Worm (Caenorhabditis elegans) whole organism, L4 larva: ENCODE data around the gene D2024.1.
"Not testable (repeated sequence)": the region's sequence is repeated elsewhere in the genome, so short reads cannot be mapped to it uniquely, and the experiment has no call there.

Source experiments
- F26F4.8 ChIP-seq: fragments of 200-800 bp; sonication (Bioruptor generic); conservative IDR thresholded peaks from 2 replicates; pipeline ENCODE4 v1.3.6; 2022; ENCODE audit warnings: missing genetic modification characterization, missing compliant biosample characterization
- F49E8.2 ChIP-seq: sonication (generic microtip); optimal IDR thresholded peaks from 2 replicates; lab custom pipeline; 2016; ENCODE audit warnings: missing compliant biosample characterization, mild to moderate bottlenecking, missing genetic modification characterization, borderline replicate concordance
- ZK337.2 ChIP-seq: fragments of 200-800 bp; sonication (Bioruptor generic); IDR thresholded peaks from 2 replicates; pipeline ENCODE4 v1.3.6; 2022; ENCODE audit warnings: missing genetic modification reagents, missing genetic modification characterization, missing compliant biosample characterization
- ZK546.5 ChIP-seq, 2 experiments: sonication (generic microtip); optimal IDR thresholded peaks; 2 replicates each; lab custom pipeline; 2017; ENCODE audit warnings: missing biosample characterization in 2 of 2, missing genetic modification characterization in 2 of 2
- ama-1 ChIP-seq: fragments of 150-350 bp; optimal IDR thresholded peaks from 2 replicates; lab custom pipeline; 2014; ENCODE audit warnings: inconsistent platforms, mixed read lengths
- arid-1 ChIP-seq: fragments of 200-800 bp; sonication (Bioruptor generic); conservative IDR thresholded peaks from 2 replicates; pipeline ENCODE4 v1.3.6; 2022; ENCODE audit warnings: missing genetic modification reagents, missing genetic modification characterization, missing compliant biosample characterization
- ceh-82 ChIP-seq: sonication (generic microtip); optimal IDR thresholded peaks from 2 replicates; lab custom pipeline; 2017; ENCODE audit warnings: missing biosample characterization, missing genetic modification characterization
- cey-2 ChIP-seq: sonication (generic microtip); optimal IDR thresholded peaks from 3 replicates; lab custom pipeline; 2017; ENCODE audit warnings: missing genetic modification characterization, mild to moderate bottlenecking, missing compliant biosample characterization, antibody characterized with exemption, borderline replicate concordance; ENCODE audit not compliant: insufficient read depth
- ctbp-1 ChIP-seq: fragments of 200-800 bp; sonication (Bioruptor generic); IDR thresholded peaks from 2 replicates; pipeline ENCODE4 v1.3.6; 2022; ENCODE audit warnings: missing genetic modification reagents, missing genetic modification characterization, missing compliant biosample characterization
- daf-16 ChIP-seq, 3 experiments: sonication (generic microtip); optimal IDR thresholded peaks; 2 replicates each; lab custom pipeline; 2016 to 2017; ENCODE audit warnings: missing genetic modification characterization in 3 of 3, missing genetic modification reagents in 3 of 3, mild to moderate bottlenecking in 2 of 3, missing compliant biosample characterization in 2 of 3, missing biosample characterization in 1 of 3, moderate library complexity in 1 of 3
- dmd-6 ChIP-seq: fragments of 200-800 bp; sonication (Bioruptor generic); IDR thresholded peaks from 2 replicates; pipeline ENCODE4 v1.3.6; 2022; ENCODE audit warnings: missing genetic modification reagents, missing genetic modification characterization, missing compliant biosample characterization
- fkh-10 ChIP-seq: fragments of 150-350 bp; optimal IDR thresholded peaks from 2 replicates; lab custom pipeline; 2014; ENCODE audit warnings: missing biosample characterization, missing genetic modification reagents, missing genetic modification characterization
- hlh-30 ChIP-seq: sonication (generic microtip); optimal IDR thresholded peaks from 2 replicates; lab custom pipeline; 2017; ENCODE audit warnings: antibody characterized with exemption, mild to moderate bottlenecking, missing genetic modification characterization, missing compliant biosample characterization; ENCODE audit not compliant: insufficient read depth
- hmg-1.1 ChIP-seq: fragments of 200-800 bp; sonication (Bioruptor generic); IDR thresholded peaks from 2 replicates; pipeline ENCODE4 v1.3.6; 2022; ENCODE audit warnings: missing genetic modification reagents, missing genetic modification characterization, missing compliant biosample characterization
- lin-1 ChIP-seq: fragments of 200-800 bp; sonication (Bioruptor generic); IDR thresholded peaks from 2 replicates; pipeline ENCODE4 v1.3.6; 2022; ENCODE audit warnings: missing genetic modification reagents, missing genetic modification characterization, missing compliant biosample characterization
- lin-29 ChIP-seq: fragments of 200-800 bp; sonication (Bioruptor generic); IDR thresholded peaks from 2 replicates; pipeline ENCODE4 v1.3.6; 2022; ENCODE audit warnings: missing genetic modification reagents, missing genetic modification characterization, missing compliant biosample characterization
- lin-39 ChIP-seq: fragments of 150-350 bp; optimal IDR thresholded peaks from 2 replicates; lab custom pipeline; 2014; ENCODE audit warnings: missing biosample characterization, missing genetic modification reagents, missing genetic modification characterization
- mdl-1 ChIP-seq, 2 experiments: fragments of 150-350 bp in 1 of 2; sonication (generic microtip) in 1 of 2; optimal IDR thresholded peaks; 2 replicates each; lab custom pipeline; 2014 to 2017; ENCODE audit warnings: missing biosample characterization in 2 of 2, missing genetic modification characterization in 2 of 2
- mdt-29 ChIP-seq: fragments of 200-800 bp; sonication (Bioruptor generic); IDR thresholded peaks from 2 replicates; pipeline ENCODE4 v1.3.6; 2022; ENCODE audit warnings: missing genetic modification reagents, missing genetic modification characterization, missing compliant biosample characterization
- mep-1 ChIP-seq: fragments of 150-350 bp; sonication (generic microtip); optimal IDR thresholded peaks from 3 replicates; lab custom pipeline; 2014; ENCODE audit warnings: missing biosample characterization, missing genetic modification characterization
- mes-2 ChIP-seq: sonication (generic microtip); optimal IDR thresholded peaks from 2 replicates; lab custom pipeline; 2016; ENCODE audit warnings: missing genotype, mild to moderate bottlenecking, missing genetic modification characterization, missing compliant biosample characterization; ENCODE audit not compliant: poor library complexity, severe bottlenecking
- nhr-10 ChIP-seq: fragments of 150-350 bp; optimal IDR thresholded peaks from 2 replicates; lab custom pipeline; 2014; ENCODE audit warnings: missing biosample characterization, missing genetic modification characterization
- nhr-102 ChIP-seq: sonication (generic microtip); optimal IDR thresholded peaks from 2 replicates; lab custom pipeline; 2016; ENCODE audit warnings: mild to moderate bottlenecking, missing genetic modification characterization, moderate library complexity, missing compliant biosample characterization
- nhr-237 ChIP-seq: sonication (generic microtip); optimal IDR thresholded peaks from 2 replicates; lab custom pipeline; 2017; ENCODE audit warnings: missing biosample characterization, missing genetic modification characterization
- nhr-25 ChIP-seq: sonication (generic microtip); optimal IDR thresholded peaks from 2 replicates; lab custom pipeline; 2017; ENCODE audit warnings: missing genetic modification characterization, mild to moderate bottlenecking, missing compliant biosample characterization, antibody characterized with exemption, moderate library complexity, borderline replicate concordance; ENCODE audit not compliant: insufficient read depth
- nhr-28 ChIP-seq: fragments of 150-350 bp; optimal IDR thresholded peaks from 2 replicates; lab custom pipeline; 2014; ENCODE audit warnings: missing biosample characterization, missing genetic modification characterization
- nhr-77 ChIP-seq: fragments of 150-350 bp; optimal IDR thresholded peaks from 2 replicates; lab custom pipeline; 2014; ENCODE audit warnings: missing biosample characterization, missing genetic modification characterization
- pqm-1 ChIP-seq: sonication (generic microtip); optimal IDR thresholded peaks from 2 replicates; lab custom pipeline; 2017; ENCODE audit warnings: missing biosample characterization, missing genetic modification characterization
- zag-1 ChIP-seq: fragments of 150-350 bp; optimal IDR thresholded peaks from 2 replicates; lab custom pipeline; 2014; ENCODE audit warnings: missing biosample characterization, missing genetic modification characterization

The D2024.1 gene

DNA sequence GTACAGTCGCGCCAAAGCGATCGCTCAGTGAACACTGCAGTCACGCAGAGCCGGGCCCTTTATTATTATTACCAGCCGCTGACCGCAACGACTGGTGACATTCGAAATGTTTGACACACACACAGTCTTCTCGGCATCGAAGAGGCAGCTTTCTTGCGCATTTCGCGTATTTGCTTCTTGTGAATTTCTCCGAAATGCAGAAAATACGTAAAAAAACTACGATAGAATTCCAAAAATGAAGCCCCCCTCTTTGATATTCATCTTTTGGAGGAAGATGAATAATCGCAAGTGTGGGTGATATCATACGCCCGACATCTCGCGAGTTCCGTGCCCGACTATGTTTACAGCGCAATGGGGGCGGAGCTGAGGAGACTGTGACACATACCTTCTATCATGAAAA is 5.9 kb downstream of the D2024.1 start:
- no peak for TF ChIP-seq nhr-10 (tag; lab: Kevin White, UChicago)
- TF ChIP-seq mes-2 (tag; lab: Kevin White, UChicago) = peak; percentile 1
- TF ChIP-seq F49E8.2 (tag; lab: Kevin White, UChicago) = peak; percentile 15

DNA sequence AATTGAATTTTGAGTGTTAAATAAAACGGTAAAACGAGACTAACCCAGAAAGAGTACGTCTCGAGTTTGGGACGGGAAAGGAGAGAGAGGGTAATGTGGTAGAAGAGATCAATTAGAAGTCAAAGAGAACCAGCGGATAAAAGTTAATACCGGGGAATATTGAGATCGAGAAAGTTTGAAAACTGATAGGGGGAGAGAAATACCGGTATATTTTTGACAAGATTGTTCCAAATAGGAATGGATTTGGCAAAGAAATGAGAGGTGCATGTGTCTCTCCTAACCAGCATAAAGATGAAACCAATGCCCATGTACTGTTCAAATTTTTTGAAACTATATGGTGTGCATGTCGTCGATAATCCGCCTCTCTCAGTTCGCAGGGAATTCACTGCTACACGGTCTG is 7.3 kb downstream of the D2024.1 start, which contains the start of gene C06E4.5:
Gene C06E4.5 (plus strand): TSS at position 301 of the 400 bp plus-strand sequence.
- TF ChIP-seq ZK337.2 (GFP tag; lab: Robert Waterston, UW); fkh-10; mep-1 (tag; lab: Kevin White, UChicago): not testable (repeated sequence)

DNA sequence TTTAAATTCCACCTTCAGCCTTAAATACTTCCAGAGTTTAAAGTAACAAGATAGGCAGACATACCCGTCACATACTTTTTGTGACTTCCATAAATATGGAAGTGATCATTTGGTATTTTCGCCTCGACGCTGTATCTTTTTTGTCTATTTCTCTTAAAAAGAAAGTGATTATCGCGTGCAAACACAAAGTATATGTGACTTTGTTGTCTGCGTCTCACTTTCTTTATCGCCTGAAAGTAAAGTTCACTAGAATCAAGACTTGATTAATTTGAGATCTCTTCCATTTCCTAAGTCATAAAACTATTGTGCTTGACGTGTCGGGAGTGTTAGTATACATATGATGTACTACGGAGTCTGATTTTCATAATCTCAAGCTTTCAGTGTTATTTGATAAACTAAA is 10.9 kb downstream of the D2024.1 start, which contains the start of gene C06E4.6:
Gene C06E4.6 (minus strand): TSS at position 51 of the 400 bp plus-strand sequence.
- TF ChIP-seq zag-1 (tag; lab: Kevin White, UChicago) (no peak), hmg-1.1 (GFP tag; lab: Robert Waterston, UW) (no peak), nhr-237 (tag; lab: Kevin White, UChicago) (no peak), ama-1 (no peak), pqm-1 (peak; percentile 43), F26F4.8 (GFP tag; lab: Robert Waterston, UW) (no peak), nhr-102 (tag; lab: Kevin White, UChicago) (peak; percentile 92), dmd-6 (GFP tag; lab: Robert Waterston, UW) (peak; percentile 82), daf-16 (GFP tag; optimal IDR thresholded peaks at IDR 0.05; lab: Kevin White, UChicago) (no peak), daf-16 (tag; optimal IDR thresholded peaks at IDR 0.05; lab: Kevin White, UChicago) (peak; percentile 23), ZK546.5 (tag; optimal IDR thresholded peaks at IDR 0.05; lab: Kevin White, UChicago) (no peak), nhr-77 (peak; percentile 7), lin-1 (GFP tag; lab: Robert Waterston, UW) (no peak), lin-39 (no peak), hlh-30 (tag; lab: Kevin White, UChicago) (peak; percentile 62), mdl-1 (tag; optimal IDR thresholded peaks at IDR 0.05; lab: Kevin White, UChicago) (peak in 1 of 2 experiments; percentile 66), nhr-28 (peak; percentile 96), ceh-82 (tag; lab: Kevin White, UChicago) (no peak), lin-29 (GFP tag; lab: Robert Waterston, UW) (no peak)

DNA sequence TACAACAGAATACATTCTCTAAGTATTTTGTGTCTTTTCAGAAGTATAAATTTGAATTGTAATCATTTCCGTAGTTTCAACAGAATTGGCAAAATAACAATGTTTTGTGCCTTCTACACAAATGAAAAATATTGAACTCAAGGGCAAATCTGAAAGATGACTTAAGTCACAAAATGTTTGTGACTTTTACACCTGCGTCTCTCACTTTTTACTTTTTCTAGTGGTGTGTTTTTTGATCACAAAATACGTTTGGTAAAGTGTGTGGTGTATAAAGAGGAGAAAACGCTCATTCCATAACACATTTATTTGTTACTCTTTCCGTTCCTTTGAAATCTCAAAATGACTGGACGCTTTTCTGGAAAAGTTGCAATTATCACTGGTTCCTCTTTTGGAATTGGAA is 13.2 kb downstream of the D2024.1 start, which contains the start of gene C06E4.3:
Gene C06E4.3 (plus strand): TSS at position 289 of the 400 bp plus-strand sequence.
- TF ChIP-seq nhr-102 (tag; lab: Kevin White, UChicago) (peak; percentile 71), dmd-6 (GFP tag; lab: Robert Waterston, UW) (peak; percentile 81), mdt-29 (GFP tag; lab: Robert Waterston, UW) (no peak), nhr-25 (tag; lab: Kevin White, UChicago) (no peak), arid-1 (GFP tag; lab: Robert Waterston, UW) (no peak), nhr-77 (peak; percentile 25), nhr-28 (peak; percentile 97), cey-2 (tag; lab: Kevin White, UChicago) (no peak), hlh-30 (tag; lab: Kevin White, UChicago) (peak; percentile 5)

DNA sequence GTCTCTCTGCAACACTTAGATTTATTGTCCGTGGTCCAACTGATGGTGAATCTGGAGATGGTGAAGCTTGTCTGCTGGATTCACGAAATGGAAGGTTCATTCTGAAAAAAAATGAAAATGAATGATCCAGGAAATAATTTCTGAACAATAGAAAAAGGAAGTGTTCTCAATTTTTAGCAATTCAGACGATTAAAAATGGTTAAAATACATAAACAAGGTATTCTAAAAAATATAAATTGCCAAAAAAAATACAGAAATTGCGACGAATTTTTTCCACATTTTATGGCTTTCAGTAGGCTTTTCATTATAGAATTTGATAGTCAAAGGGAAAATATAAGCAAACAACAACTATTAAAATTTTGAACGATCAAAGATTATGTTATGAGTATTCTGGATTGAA is 15.8 kb downstream of the D2024.1 start, which contains the start of gene glb-2:
Gene glb-2 (minus strand): TSS at position 101 of the 400 bp plus-strand sequence.
- no peak for TF ChIP-seq ctbp-1
